Fruit fly (Drosophila melanogaster) whole organism, embryonic: ENCODE data around the gene UBL3.

Experiments used
- CG12071 ChIP-seq: fragments of 200-800 bp; sonication (Bioruptor generic); optimal IDR thresholded peaks from 3 replicates; lab custom pipeline; 2018; ENCODE audit warnings: missing biosample characterization, mild to moderate bottlenecking, missing genetic modification characterization
- CG12236 ChIP-seq: fragments of 200-800 bp; sonication (Bioruptor generic); optimal IDR thresholded peaks from 2 replicates; lab custom pipeline; 2016; ENCODE audit warnings: missing biosample characterization, missing genetic modification characterization
- CG14441 ChIP-seq: fragments of 200-800 bp; sonication (Bioruptor generic); IDR thresholded peaks from 2 replicates; pipeline ENCODE4 v1.3.6; 2022; ENCODE audit warnings: missing biosample characterization, missing genetic modification characterization
- CG18011 ChIP-seq: fragments of 200-800 bp; sonication (Bioruptor generic); optimal IDR thresholded peaks from 2 replicates; lab custom pipeline; 2017; ENCODE audit warnings: missing biosample characterization, missing genetic modification characterization, mild to moderate bottlenecking, moderate library complexity, missing genotype
- CG1832 ChIP-seq: fragments of 200-800 bp; sonication (Bioruptor generic); optimal IDR thresholded peaks from 2 replicates; lab custom pipeline; 2017; ENCODE audit warnings: missing biosample characterization, mild to moderate bottlenecking, missing genetic modification characterization, inconsistent platforms
- CG18599 ChIP-seq: fragments of 200-800 bp; sonication (Bioruptor generic); optimal IDR thresholded peaks from 3 replicates; lab custom pipeline; 2017; ENCODE audit warnings: missing biosample characterization, missing genetic modification characterization, mild to moderate bottlenecking, moderate library complexity, missing genetic modification reagents
- CG18619 ChIP-seq: fragments of 200-800 bp; sonication (Bioruptor generic); optimal IDR thresholded peaks from 3 replicates; lab custom pipeline; 2017; ENCODE audit warnings: missing biosample characterization, mild to moderate bottlenecking, missing genetic modification characterization
- CG2199 ChIP-seq: fragments of 200-800 bp; sonication (Bioruptor generic); IDR thresholded peaks from 3 replicates; pipeline ENCODE4 v1.3.6; 2022; ENCODE audit warnings: missing biosample characterization, missing genetic modification characterization
- CG30431 ChIP-seq: fragments of 200-800 bp; sonication (Bioruptor generic); optimal IDR thresholded peaks from 2 replicates; lab custom pipeline; 2017; ENCODE audit warnings: missing biosample characterization, missing genetic modification characterization
- CG31365 ChIP-seq: fragments of 200-800 bp; sonication (Bioruptor generic); optimal IDR thresholded peaks from 2 replicates; lab custom pipeline; 2018; ENCODE audit warnings: missing biosample characterization, mild to moderate bottlenecking, missing genetic modification characterization
- CG31441 ChIP-seq: fragments of 200-800 bp; sonication (Bioruptor generic); IDR thresholded peaks from 2 replicates; pipeline ENCODE4 v1.3.6; 2022; ENCODE audit warnings: missing biosample characterization, missing genetic modification characterization
- CG3163 ChIP-seq: fragments of 200-800 bp; sonication (Bioruptor generic); optimal IDR thresholded peaks from 3 replicates; lab custom pipeline; 2016; ENCODE audit warnings: missing biosample characterization, missing genetic modification characterization
- CG33557 ChIP-seq: fragments of 200-800 bp; sonication (Bioruptor generic); optimal IDR thresholded peaks from 2 replicates; lab custom pipeline; 2019; ENCODE audit warnings: missing biosample characterization, mild to moderate bottlenecking, missing genetic modification characterization, moderate library complexity
- CG5245 ChIP-seq: fragments of 200-800 bp; sonication (Bioruptor generic); optimal IDR thresholded peaks from 3 replicates; lab custom pipeline; 2016; ENCODE audit warnings: missing biosample characterization, missing genetic modification characterization
- CG7556 ChIP-seq: fragments of 200-800 bp; sonication (Bioruptor generic); optimal IDR thresholded peaks from 2 replicates; lab custom pipeline; 2017; ENCODE audit warnings: missing biosample characterization, mild to moderate bottlenecking, missing genetic modification characterization
- CG7745 ChIP-seq: fragments of 200-800 bp; sonication (Bioruptor generic); optimal IDR thresholded peaks from 2 replicates; lab custom pipeline; 2018; ENCODE audit warnings: missing biosample characterization, mild to moderate bottlenecking, missing genetic modification characterization, moderate library complexity
- D19A ChIP-seq: fragments of 200-800 bp; optimal IDR thresholded peaks from 3 replicates; lab custom pipeline; 2019; ENCODE audit warnings: missing biosample characterization, mild to moderate bottlenecking, missing genetic modification characterization, moderate library complexity
- Dip2 ChIP-seq: fragments of 200-800 bp; sonication (Bioruptor generic); IDR thresholded peaks from 2 replicates; pipeline ENCODE4 v1.3.6; 2022; ENCODE audit warnings: missing biosample characterization, missing genetic modification characterization
- Dp ChIP-seq: fragments of 200-800 bp; sonication (Bioruptor generic); optimal IDR thresholded peaks from 2 replicates; lab custom pipeline; 2018; ENCODE audit warnings: missing biosample characterization, mild to moderate bottlenecking, missing genetic modification characterization, moderate library complexity
- E2f2 ChIP-seq: fragments of 200-800 bp; sonication (Bioruptor generic); IDR thresholded peaks from 2 replicates; pipeline ENCODE4 v1.3.6; 2022; ENCODE audit warnings: missing biosample characterization, missing genetic modification characterization
- Ets65A ChIP-seq: fragments of 200-800 bp; sonication (Bioruptor generic); peaks from one replicate; lab custom pipeline; 2016; ENCODE audit warnings: missing biosample characterization, missing genetic modification characterization
- Gsc ChIP-seq: fragments of 200-800 bp; sonication (Bioruptor generic); IDR thresholded peaks from 2 replicates; pipeline ENCODE4 v1.3.6; 2022; ENCODE audit warnings: missing biosample characterization, missing genetic modification characterization
- Hsf ChIP-seq: fragments of 200-800 bp; sonication (Bioruptor generic); optimal IDR thresholded peaks from 3 replicates; lab custom pipeline; 2016; ENCODE audit warnings: missing biosample characterization, missing genetic modification characterization
- Kr ChIP-seq: fragments of 200-800 bp; sonication (Bioruptor generic); optimal IDR thresholded peaks from 2 replicates; lab custom pipeline; 2017; ENCODE audit warnings: missing biosample characterization, mild to moderate bottlenecking, missing genetic modification characterization
- NC2α ChIP-seq: fragments of 200-800 bp; sonication (Bioruptor generic); optimal IDR thresholded peaks from 2 replicates; lab custom pipeline; 2016; ENCODE audit warnings: missing biosample characterization, missing genetic modification characterization
- Nf-YA ChIP-seq: fragments of 200-800 bp; sonication (Bioruptor generic); IDR thresholded peaks from 2 replicates; pipeline ENCODE4 v1.3.6; 2022; ENCODE audit warnings: missing biosample characterization, missing genetic modification characterization
- Opbp ChIP-seq: fragments of 200-800 bp; sonication (Bioruptor generic); IDR thresholded peaks from 3 replicates; pipeline ENCODE4 v1.3.6; 2022; ENCODE audit warnings: missing biosample characterization, missing genetic modification characterization; ENCODE audit not compliant: partially characterized antibody
- Rfx ChIP-seq: fragments of 200-800 bp; sonication (Bioruptor generic); IDR thresholded peaks from 2 replicates; pipeline ENCODE4 v1.3.6; 2022; ENCODE audit warnings: missing biosample characterization, missing genetic modification characterization
- Trl ChIP-seq, 3 experiments: fragments of >200 bp in 2 of 3; fragments of 200-800 bp in 1 of 3; sonication (Bioruptor generic) in 1 of 3; optimal IDR thresholded peaks; 2 replicates in 1 of 3; 3 replicates in 2 of 3; lab custom pipeline; 2016 to 2017; ENCODE audit warnings: missing biosample characterization in 1 of 3, missing genetic modification characterization in 1 of 3
- Xbp1 ChIP-seq: fragments of 200-800 bp; sonication (Bioruptor generic); optimal IDR thresholded peaks from 3 replicates; lab custom pipeline; 2016; ENCODE audit warnings: missing biosample characterization, mild to moderate bottlenecking, missing genetic modification characterization
- YL-1 ChIP-seq: fragments of 200-800 bp; sonication (Bioruptor generic); optimal IDR thresholded peaks from 3 replicates; lab custom pipeline; 2017; ENCODE audit warnings: missing biosample characterization, mild to moderate bottlenecking, missing genetic modification characterization
- abd-A ChIP-seq: fragments of 200-800 bp; sonication (Bioruptor generic); optimal IDR thresholded peaks from 3 replicates; lab custom pipeline; 2019; ENCODE audit warnings: missing biosample characterization, mild to moderate bottlenecking, missing genetic modification characterization, moderate library complexity
- bab2 ChIP-seq: fragments of 200-800 bp; sonication (Bioruptor generic); optimal IDR thresholded peaks from 2 replicates; lab custom pipeline; 2016; ENCODE audit warnings: missing biosample characterization, missing genetic modification characterization
- br ChIP-seq: fragments of >200 bp; optimal IDR thresholded peaks from 2 replicates; lab custom pipeline; 2017
- chinmo ChIP-seq: fragments of 200-800 bp; sonication (Bioruptor generic); IDR thresholded peaks from 4 replicates; pipeline ENCODE4 v1.3.6; 2022; ENCODE audit warnings: missing biosample characterization, missing genetic modification characterization; ENCODE audit not compliant: partially characterized antibody
- crol ChIP-seq: fragments of 200-800 bp; sonication (Bioruptor generic); IDR thresholded peaks from 2 replicates; pipeline ENCODE4 v1.3.6; 2022; ENCODE audit warnings: missing biosample characterization, missing genetic modification characterization
- dmrt11E ChIP-seq: fragments of 200-800 bp; sonication (Bioruptor generic); optimal IDR thresholded peaks from 3 replicates; lab custom pipeline; 2018; ENCODE audit warnings: missing biosample characterization, mild to moderate bottlenecking, missing genetic modification characterization, moderate library complexity
- fd64A ChIP-seq: fragments of 200-800 bp; sonication (Bioruptor generic); optimal IDR thresholded peaks from 3 replicates; lab custom pipeline; 2018; ENCODE audit warnings: missing biosample characterization, mild to moderate bottlenecking, missing genetic modification characterization
- h ChIP-seq: fragments of >200 bp; optimal IDR thresholded peaks from 2 replicates; lab custom pipeline; 2017
- ind ChIP-seq: fragments of 200-800 bp; sonication (Bioruptor generic); optimal IDR thresholded peaks from 3 replicates; lab custom pipeline; 2016; ENCODE audit warnings: missing biosample characterization, missing genetic modification characterization
- luna ChIP-seq: fragments of 200-800 bp; sonication (Bioruptor generic); optimal IDR thresholded peaks from 2 replicates; lab custom pipeline; 2016; ENCODE audit warnings: missing biosample characterization, missing genetic modification characterization
- nerfin-1 ChIP-seq: fragments of 200-800 bp; sonication (Bioruptor generic); optimal IDR thresholded peaks from 3 replicates; lab custom pipeline; 2019; ENCODE audit warnings: missing biosample characterization, mild to moderate bottlenecking, missing genetic modification characterization, moderate library complexity
- nmo ChIP-seq: fragments of 200-800 bp; sonication (Bioruptor generic); optimal IDR thresholded peaks from 2 replicates; lab custom pipeline; 2018; ENCODE audit warnings: missing biosample characterization, mild to moderate bottlenecking, missing genetic modification characterization, moderate library complexity
- row ChIP-seq: fragments of 200-800 bp; sonication (Bioruptor generic); IDR thresholded peaks from 3 replicates; pipeline ENCODE4 v1.3.6; 2022; ENCODE audit warnings: missing biosample characterization, missing genetic modification characterization
- scrt ChIP-seq: fragments of 200-800 bp; sonication (Bioruptor generic); optimal IDR thresholded peaks from 2 replicates; lab custom pipeline; 2018; ENCODE audit warnings: missing biosample characterization, mild to moderate bottlenecking, missing genetic modification characterization, moderate library complexity
- sens ChIP-seq: fragments of 200-800 bp; sonication (Bioruptor generic); peaks from one replicate; lab custom pipeline; 2016; ENCODE audit warnings: missing biosample characterization, missing genetic modification characterization
- sens-2 ChIP-seq: fragments of 200-800 bp; sonication (Bioruptor generic); IDR thresholded peaks from 2 replicates; pipeline ENCODE4 v1.3.6; 2022; ENCODE audit warnings: missing biosample characterization, missing genetic modification characterization
- slou ChIP-seq: fragments of 200-800 bp; sonication (Bioruptor generic); optimal IDR thresholded peaks from 3 replicates; lab custom pipeline; 2016; ENCODE audit warnings: missing biosample characterization, missing genetic modification characterization
- stc ChIP-seq: fragments of 200-800 bp; sonication (Bioruptor generic); IDR thresholded peaks from 2 replicates; pipeline ENCODE4 v1.3.6; 2022; ENCODE audit warnings: missing biosample characterization, missing genetic modification characterization
- tap ChIP-seq: fragments of 200-800 bp; optimal IDR thresholded peaks from 3 replicates; lab custom pipeline; 2019; ENCODE audit warnings: missing biosample characterization, mild to moderate bottlenecking, missing genetic modification characterization, moderate library complexity
- trh ChIP-seq: fragments of 200-800 bp; sonication (Bioruptor generic); optimal IDR thresholded peaks from 2 replicates; lab custom pipeline; 2016; ENCODE audit warnings: missing biosample characterization, missing genetic modification characterization
- ttk ChIP-seq: fragments of 200-800 bp; sonication (Bioruptor generic); IDR thresholded peaks from 2 replicates; pipeline ENCODE4 v2.1.2; 2022; ENCODE audit warnings: missing biosample characterization, missing genetic modification characterization

Gene UBL3

dm6 chrX:15834594-15835236 is 18.3 kb downstream of the UBL3 start (continued):
- no peak for TF ChIP-seq CG1832 (GFP tag; lab: Kevin White, UChicago)
- TF ChIP-seq CG33557 (GFP tag; lab: Kevin White, UChicago), result no peak
- no peak for TF ChIP-seq abd-A (tag; lab: Kevin White, UChicago)
- no peak for TF ChIP-seq dmrt11E (tag; lab: Kevin White, UChicago)
- no peak for TF ChIP-seq br
- TF ChIP-seq scrt (GFP tag; lab: Kevin White, UChicago), result no peak
- peak; percentile 89 to 96 for TF ChIP-seq Trl (optimal IDR thresholded peaks at IDR 0.05; lab: Kevin White, UChicago)
- peak; percentile 5 for TF ChIP-seq Trl (GFP tag; optimal IDR thresholded peaks at IDR 0.05; lab: Kevin White, UChicago)
- no peak for TF ChIP-seq nmo (GFP tag; lab: Kevin White, UChicago)
- no peak for TF ChIP-seq trh (GFP tag; lab: Kevin White, UChicago)
- TF ChIP-seq CG5245 (GFP tag; lab: Kevin White, UChicago), result no peak
- 0 out of 2 replicates have a peak, but pooled peaks have one; percentile 9 for TF ChIP-seq crol
- TF ChIP-seq E2f2, result no peak
- TF ChIP-seq CG30431, result no peak
- TF ChIP-seq ttk (GFP tag; lab: Robert Waterston, UW), result no peak
- no peak for TF ChIP-seq CG31441 (GFP tag; lab: Robert Waterston, UW)
- TF ChIP-seq CG18011 (GFP tag; lab: Kevin White, UChicago), result no peak
- no peak for TF ChIP-seq CG7556 (GFP tag; lab: Kevin White, UChicago)
- TF ChIP-seq NC2α (GFP tag; lab: Kevin White, UChicago), result no peak
- no peak for TF ChIP-seq CG12071 (GFP tag; lab: Kevin White, UChicago)
- no peak for TF ChIP-seq Nf-YA
- TF ChIP-seq CG18599 (GFP tag; lab: Kevin White, UChicago), result no peak
- TF ChIP-seq Xbp1 (GFP tag; lab: Kevin White, UChicago), result no peak
- no peak for TF ChIP-seq Dip2 (GFP tag; lab: Robert Waterston, UW)
- no peak for TF ChIP-seq bab2 (GFP tag; lab: Kevin White, UChicago)
- TF ChIP-seq CG2199 (GFP tag; lab: Robert Waterston, UW), result no peak
- no peak for TF ChIP-seq CG31365 (tag; lab: Kevin White, UChicago)
- TF ChIP-seq YL-1 (GFP tag; lab: Kevin White, UChicago), result peak; percentile 44
- peak; percentile 21 for TF ChIP-seq CG7745 (tag; lab: Kevin White, UChicago)
- peak; percentile 50 for TF ChIP-seq sens (GFP tag; lab: Kevin White, UChicago)
- peak; percentile 75 for TF ChIP-seq nerfin-1 (tag; lab: Kevin White, UChicago)
- no peak for TF ChIP-seq Dp (GFP tag; lab: Kevin White, UChicago)
- TF ChIP-seq Rfx (GFP tag; lab: Robert Waterston, UW), result no peak
- no peak for TF ChIP-seq Gsc
- no peak for TF ChIP-seq CG12236 (GFP tag; lab: Kevin White, UChicago)
- peak; percentile 51; the same call in 1 of the 4 replicates for TF ChIP-seq chinmo (GFP tag; lab: Robert Waterston, UW)
- no peak for TF ChIP-seq luna (GFP tag; lab: Kevin White, UChicago)
- no peak for TF ChIP-seq stc (GFP tag; lab: Robert Waterston, UW)
- TF ChIP-seq tap, result no peak
- peak; percentile 18; the same call in 1 of the 3 replicates for TF ChIP-seq row (GFP tag; lab: Robert Waterston, UW)
- TF ChIP-seq Kr (GFP tag; lab: Kevin White, UChicago), result no peak
- TF ChIP-seq Opbp (GFP tag; lab: Robert Waterston, UW), result no peak
- TF ChIP-seq ind (GFP tag; lab: Kevin White, UChicago), result no peak
- no peak for TF ChIP-seq slou
- no peak for TF ChIP-seq CG14441
- no peak for TF ChIP-seq Ets65A (GFP tag; lab: Kevin White, UChicago)
- TF ChIP-seq D19A (tag; lab: Kevin White, UChicago), result no peak
- TF ChIP-seq sens-2 (GFP tag; lab: Robert Waterston, UW), result no peak
- TF ChIP-seq fd64A, result no peak
- TF ChIP-seq CG3163 (GFP tag; lab: Kevin White, UChicago), result no peak
- no peak for TF ChIP-seq h (lab: Kevin White, UChicago)
- no peak for TF ChIP-seq CG18619 (GFP tag; lab: Kevin White, UChicago)
- TF ChIP-seq Hsf, result no peak
